Fruit fly (Drosophila melanogaster): ENCODE results near the gene CG46435.
A peak's percentile ranks its signal among the peaks of the same experiment; 100 is the strongest.

The CG46435 gene

DNA sequence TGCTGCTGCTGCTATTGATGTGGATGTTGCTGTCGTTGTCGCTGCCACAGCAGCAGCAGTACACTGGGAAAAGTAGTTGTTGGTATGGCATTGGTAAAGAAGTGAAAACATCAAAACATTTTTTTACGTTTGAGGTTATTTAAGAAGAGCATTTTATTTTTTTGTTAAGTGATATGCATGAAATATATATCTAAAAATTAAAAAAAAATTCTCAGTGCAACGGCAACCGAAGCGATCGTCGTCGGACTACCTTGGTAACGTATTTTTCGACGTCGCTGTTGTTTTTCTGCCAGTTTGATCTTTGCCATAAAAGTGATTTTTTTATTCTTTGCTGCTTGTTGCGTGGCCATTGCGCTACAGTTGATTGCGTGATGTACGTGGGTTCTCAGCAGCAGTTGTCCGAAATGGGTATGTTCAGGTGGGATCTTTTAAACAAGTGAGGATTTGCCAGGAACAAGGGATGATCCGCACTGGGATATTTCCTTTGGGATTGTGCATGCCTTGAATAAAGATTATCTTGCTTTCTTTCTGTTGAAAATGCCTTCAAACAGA lies 15.9 kb downstream of the CG46435 start (continued):
- TF ChIP-seq Eip74EF (GFP tag; optimal IDR thresholded peaks at IDR 0.05) (peak in 1 of 2 experiments; percentile 92), B-H1 (GFP tag; IDR thresholded peaks at IDR 0.05) (peak; percentile 93), CG6654 (GFP tag; optimal IDR thresholded peaks at IDR 0.05) (peak; percentile 73), Elba2 (GFP tag; optimal IDR thresholded peaks at IDR 0.05) (peak; percentile 96), trh (GFP tag; optimal IDR thresholded peaks at IDR 0.05) (peak; percentile 94), Rx (GFP tag; IDR thresholded peaks at IDR 0.05) (peak; percentile 87), NC2α (GFP tag; optimal IDR thresholded peaks at IDR 0.05) (peak; percentile 87), CG9437 (GFP tag; optimal IDR thresholded peaks at IDR 0.05) (peak; percentile 85), lbe (GFP tag; optimal IDR thresholded peaks at IDR 0.05) (peak; percentile 98), CG4854 (GFP tag; optimal IDR thresholded peaks at IDR 0.05) (peak; percentile 92), CG4282 (GFP tag; optimal IDR thresholded peaks at IDR 0.05) (peak; percentile 80), rib (GFP tag; IDR thresholded peaks at IDR 0.05) (peak; percentile 93), CG17568 (GFP tag; optimal IDR thresholded peaks at IDR 0.05) (peak; percentile 93), CG12942 (GFP tag; optimal IDR thresholded peaks at IDR 0.05) (peak; percentile 91), caup (GFP tag; optimal IDR thresholded peaks at IDR 0.05; ENCODE audit: severe bottlenecking) (peak; percentile 94), tna (GFP tag; IDR thresholded peaks at IDR 0.05; ENCODE audit: partially characterized antibody) (no peak), tup (GFP tag; optimal IDR thresholded peaks at IDR 0.05) (peak; percentile 87), kni (GFP tag; optimal IDR thresholded peaks at IDR 0.05) (peak; percentile 87), CG4730 (GFP tag; IDR thresholded peaks at IDR 0.05) (peak; percentile 92), sqz (GFP tag; optimal IDR thresholded peaks at IDR 0.05) (peak; percentile 93), pzg (GFP tag; optimal IDR thresholded peaks at IDR 0.05) (no peak), lov (optimal IDR thresholded peaks at IDR 0.05) (no peak), lov (GFP tag; IDR thresholded peaks at IDR 0.05) (peak; percentile 97), pita (GFP tag; optimal IDR thresholded peaks at IDR 0.05) (no peak), CG4404 (GFP tag; IDR thresholded peaks at IDR 0.05) (peak; percentile 98), Fer2 (tag; optimal IDR thresholded peaks at IDR 0.05) (peak; percentile 91), gt (GFP tag; IDR thresholded peaks at IDR 0.05) (peak; percentile 87), Sox100B (GFP tag; optimal IDR thresholded peaks at IDR 0.05) (peak; percentile 92), lola (GFP tag; optimal IDR thresholded peaks at IDR 0.05) (peak in 1 of 3 experiments; percentile 97), Antp (GFP tag; optimal IDR thresholded peaks at IDR 0.05) (peak; percentile 88), sima (GFP tag; optimal IDR thresholded peaks at IDR 0.05) (peak; percentile 86), CG15073 (GFP tag; optimal IDR thresholded peaks at IDR 0.05) (peak; percentile 72), bigmax (GFP tag; optimal IDR thresholded peaks at IDR 0.05) (peak; percentile 70), pros (GFP tag; optimal IDR thresholded peaks at IDR 0.05) (peak; percentile 40), CG14441 (GFP tag; IDR thresholded peaks at IDR 0.05) (peak; percentile 92), Ptx1 (GFP tag; IDR thresholded peaks at IDR 0.05) (peak; percentile 94), CG11504 (tag; optimal IDR thresholded peaks at IDR 0.05) (peak; percentile 94), CG4707 (GFP tag; optimal IDR thresholded peaks at IDR 0.05) (peak; percentile 90), CG18476 (GFP tag; optimal IDR thresholded peaks at IDR 0.05) (peak; percentile 92), CG7357 (GFP tag; IDR thresholded peaks at IDR 0.05) (peak; percentile 87), p53 (GFP tag; optimal IDR thresholded peaks at IDR 0.05) (peak; percentile 75), unc-4 (GFP tag; IDR thresholded peaks at IDR 0.05; ENCODE audit: partially characterized antibody) (no peak), CG43689 (GFP tag; IDR thresholded peaks at IDR 0.05) (peak; percentile 77), CG15269 (tag; optimal IDR thresholded peaks at IDR 0.05) (peak; percentile 96), ewg (GFP tag; optimal IDR thresholded peaks at IDR 0.05) (peak; percentile 88), Camta (GFP tag; optimal IDR thresholded peaks at IDR 0.05) (peak; percentile 94), chn (GFP tag; optimal IDR thresholded peaks at IDR 0.05) (peak; percentile 92), gce (GFP tag; IDR thresholded peaks at IDR 0.05) (peak; percentile 89), dmrt99B (tag; optimal IDR thresholded peaks at IDR 0.05) (peak; percentile 96), CG15479 (GFP tag; optimal IDR thresholded peaks at IDR 0.05) (peak; percentile 96)

Data from whole organism, embryonic.